Worm (Caenorhabditis elegans) whole organism, L1 larva: ENCODE results near the gene srj-53.

Experiments
- egl-27 ChIP-seq, 2 experiments: fragments of 150-350 bp in 1 of 2; sonication (generic microtip); optimal IDR thresholded peaks; 3 replicates each; lab custom pipeline; 2017 to 2018; ENCODE audit warnings: missing biosample characterization in 2 of 2, missing genetic modification characterization in 2 of 2, missing genetic modification reagents in 2 of 2
- lin-13 ChIP-seq: fragments of 150-350 bp; optimal IDR thresholded peaks from 2 replicates; lab custom pipeline; 2014; ENCODE audit warnings: missing biosample characterization, missing genetic modification reagents, missing genetic modification characterization
- lin-39 ChIP-seq: fragments of 150-350 bp; optimal IDR thresholded peaks from 2 replicates; lab custom pipeline; 2014; ENCODE audit warnings: missing biosample characterization, missing genetic modification reagents, missing genetic modification characterization
- lsy-2 ChIP-seq, 2 experiments: fragments of 150-350 bp; optimal IDR thresholded peaks; 2 replicates each; lab custom pipeline; 2014; ENCODE audit warnings: missing biosample characterization in 2 of 2, missing genetic modification characterization in 2 of 2
- nhr-12 ChIP-seq: sonication (generic microtip); optimal IDR thresholded peaks from 2 replicates; lab custom pipeline; 2017; ENCODE audit warnings: missing biosample characterization, missing genetic modification characterization
- pax-3 ChIP-seq: fragments of 200-800 bp; sonication (Bioruptor generic); optimal IDR thresholded peaks from 2 replicates; lab custom pipeline; 2018; ENCODE audit warnings: mild to moderate bottlenecking, missing genetic modification characterization, moderate library complexity, missing compliant biosample characterization
- unc-30 ChIP-seq: sonication (generic microtip); optimal IDR thresholded peaks from 2 replicates; lab custom pipeline; 2017; ENCODE audit warnings: missing biosample characterization, missing genetic modification characterization
- xbp-1 ChIP-seq: sonication (generic microtip); optimal IDR thresholded peaks from 2 replicates; lab custom pipeline; 2016; ENCODE audit warnings: missing genetic modification characterization, missing compliant biosample characterization
- zag-1 ChIP-seq: fragments of 150-350 bp; optimal IDR thresholded peaks from 2 replicates; lab custom pipeline; 2014; ENCODE audit warnings: missing biosample characterization, missing genetic modification characterization

- no peak for TF ChIP-seq xbp-1
- TF ChIP-seq lsy-2 (tag; optimal IDR thresholded peaks at IDR 0.05; lab: Kevin White, UChicago): no peak
- TF ChIP-seq lin-39 (tag; lab: Kevin White, UChicago): no peak
- no peak for TF ChIP-seq nhr-12 (tag; lab: Kevin White, UChicago)
- TF ChIP-seq egl-27 (tag; optimal IDR thresholded peaks at IDR 0.05; lab: Kevin White, UChicago): no peak
- TF ChIP-seq unc-30: no peak
- TF ChIP-seq zag-1 (tag; lab: Kevin White, UChicago): no peak
- no peak for TF ChIP-seq pax-3 (tag; lab: Kevin White, UChicago)
- no peak for TF ChIP-seq lin-13 (GFP tag; lab: Kevin White, UChicago)
Measured at ce11 chrV:657678-658077, 36.8 kb downstream of the srj-53 start, which contains the start of gene srh-246.
